Fruit fly (Drosophila melanogaster) whole organism, embryonic: ENCODE measurements around the gene Tob.

ENCODE experiments used
- CG10431 ChIP-seq: fragments of 200-800 bp; sonication (Bioruptor generic); optimal IDR thresholded peaks from 3 replicates; lab custom pipeline; 2018; ENCODE audit warnings: missing biosample characterization, mild to moderate bottlenecking, missing genetic modification characterization
- CG11085 ChIP-seq: fragments of 200-800 bp; sonication (Bioruptor generic); IDR thresholded peaks from 2 replicates; pipeline ENCODE4 v1.3.6; 2022; ENCODE audit warnings: missing biosample characterization, missing genetic modification characterization
- CG3838 ChIP-seq: fragments of 200-800 bp; sonication (Bioruptor generic); optimal IDR thresholded peaks from 3 replicates; lab custom pipeline; 2016; ENCODE audit warnings: missing biosample characterization, missing genetic modification characterization
- CG5953 ChIP-seq: fragments of 200-800 bp; sonication (Bioruptor generic); IDR thresholded peaks from 2 replicates; pipeline ENCODE4 v1.3.6; 2022; ENCODE audit warnings: missing biosample characterization, missing genetic modification characterization
- Gug ChIP-seq: fragments of 200-800 bp; sonication (Bioruptor generic); IDR thresholded peaks from 4 replicates; pipeline ENCODE4 v1.3.6; 2022; ENCODE audit warnings: missing biosample characterization, missing genetic modification characterization
- Kr ChIP-seq: fragments of 200-800 bp; sonication (Bioruptor generic); optimal IDR thresholded peaks from 2 replicates; lab custom pipeline; 2017; ENCODE audit warnings: missing biosample characterization, mild to moderate bottlenecking, missing genetic modification characterization
- ato ChIP-seq: fragments of 200-800 bp; sonication (Bioruptor generic); IDR thresholded peaks from 2 replicates; pipeline ENCODE4 v1.3.6; 2022; ENCODE audit warnings: missing biosample characterization, missing genetic modification characterization; ENCODE audit not compliant: partially characterized antibody
- az2 ChIP-seq: fragments of 200-800 bp; sonication (Bioruptor generic); optimal IDR thresholded peaks from 3 replicates; lab custom pipeline; 2016; ENCODE audit warnings: missing biosample characterization, missing genetic modification characterization
- lola ChIP-seq, 3 experiments: fragments of >200 bp in 2 of 3; fragments of 200-800 bp in 1 of 3; sonication (Bioruptor generic) in 1 of 3; optimal IDR thresholded peaks; 2 replicates each; lab custom pipeline; 2017 to 2019; ENCODE audit warnings: missing biosample characterization in 3 of 3, missing genetic modification characterization in 3 of 3, mild to moderate bottlenecking in 1 of 3, moderate library complexity in 1 of 3
- sens-2 ChIP-seq: fragments of 200-800 bp; sonication (Bioruptor generic); IDR thresholded peaks from 2 replicates; pipeline ENCODE4 v1.3.6; 2022; ENCODE audit warnings: missing biosample characterization, missing genetic modification characterization
- unpg ChIP-seq: fragments of 200-800 bp; sonication (Bioruptor generic); optimal IDR thresholded peaks from 3 replicates; lab custom pipeline; 2018; ENCODE audit warnings: missing biosample characterization, mild to moderate bottlenecking, missing genetic modification characterization, moderate library complexity
- wdn ChIP-seq: fragments of 200-800 bp; sonication (Bioruptor generic); IDR thresholded peaks from 2 replicates; pipeline ENCODE4 v1.3.6; 2022; ENCODE audit warnings: missing biosample characterization, missing genetic modification characterization
- wek ChIP-seq: fragments of 200-800 bp; sonication (Bioruptor generic); optimal IDR thresholded peaks from 3 replicates; lab custom pipeline; 2018; ENCODE audit warnings: missing biosample characterization, mild to moderate bottlenecking, missing genetic modification characterization, moderate library complexity
- zfh2 ChIP-seq: fragments of 200-800 bp; sonication (Bioruptor generic); optimal IDR thresholded peaks from 2 replicates; lab custom pipeline; 2016; ENCODE audit warnings: missing biosample characterization, missing genetic modification characterization

- no peak for TF ChIP-seq Gug (GFP tag; lab: Robert Waterston, UW)
- no peak for TF ChIP-seq unpg (GFP tag; lab: Kevin White, UChicago)
- no peak for TF ChIP-seq az2 (GFP tag; lab: Kevin White, UChicago)
- no peak for TF ChIP-seq CG10431 (GFP tag; lab: Kevin White, UChicago)
- TF ChIP-seq wek (GFP tag; lab: Kevin White, UChicago) = no peak
- no peak for TF ChIP-seq sens-2 (GFP tag; lab: Robert Waterston, UW)
- TF ChIP-seq CG5953 (GFP tag; lab: Robert Waterston, UW) = no peak
- TF ChIP-seq zfh2 = no peak
- TF ChIP-seq lola (GFP tag; optimal IDR thresholded peaks at IDR 0.05; lab: Kevin White, UChicago) = no peak
- no peak for TF ChIP-seq wdn (GFP tag; lab: Robert Waterston, UW)
- no peak for TF ChIP-seq ato
- TF ChIP-seq CG3838 (GFP tag; lab: Kevin White, UChicago) = no peak
- no peak for TF ChIP-seq CG11085
- TF ChIP-seq Kr (GFP tag; lab: Kevin White, UChicago) = no peak
These were observed 44.6 kb upstream of the Tob start for dm6 chrX:16135920-16136319.
